Fruit fly (Drosophila melanogaster): Measurements from ENCODE around the gene Cox17.

Cox17 gene

dm6 chrX:15074646-15075351 is 9.7 kb downstream of the Cox17 start (continued):
- TF ChIP-seq CG3726 (GFP tag; IDR thresholded peaks at IDR 0.05) = peak; percentile 64; the same call in 1 of the 3 replicates
- peak; percentile 80 for TF ChIP-seq CG11560 (tag; IDR thresholded peaks at IDR 0.05)
- TF ChIP-seq grn (GFP tag; optimal IDR thresholded peaks at IDR 0.05) = peak; percentile 23
- TF ChIP-seq CG12744 (GFP tag; optimal IDR thresholded peaks at IDR 0.05) = peak; percentile 87
- TF ChIP-seq trh (GFP tag; optimal IDR thresholded peaks at IDR 0.05) = peak; percentile 64
- TF ChIP-seq CG7357 (GFP tag; IDR thresholded peaks at IDR 0.05) = peak; percentile 76
- TF ChIP-seq vnd (GFP tag; IDR thresholded peaks at IDR 0.05; ENCODE audit: partially characterized antibody) = no peak
- TF ChIP-seq chinmo (GFP tag; IDR thresholded peaks at IDR 0.05; ENCODE audit: partially characterized antibody) = peak; percentile 73; the same call in 2 of the 4 replicates
- TF ChIP-seq Dip3 (GFP tag; optimal IDR thresholded peaks at IDR 0.05) = peak; percentile 87
- TF ChIP-seq CG10147 (GFP tag; optimal IDR thresholded peaks at IDR 0.05) = peak; percentile 91
- TF ChIP-seq insv (GFP tag; optimal IDR thresholded peaks at IDR 0.05) = peak; percentile 17 to 64
- TF ChIP-seq D (optimal IDR thresholded peaks at IDR 0.05) = no peak
- peak; percentile 69 for TF ChIP-seq D (GFP tag; optimal IDR thresholded peaks at IDR 0.05)
- TF ChIP-seq nerfin-2 (GFP tag; IDR thresholded peaks at IDR 0.05; ENCODE audit: partially characterized antibody) = no peak
- TF ChIP-seq CG3407 (GFP tag; optimal IDR thresholded peaks at IDR 0.05) = peak; percentile 71
- TF ChIP-seq NFAT (GFP tag; IDR thresholded peaks at IDR 0.05) = peak; percentile 97
- peak; percentile 90 for TF ChIP-seq ERR (GFP tag; optimal IDR thresholded peaks at IDR 0.05)
- TF ChIP-seq ewg (GFP tag; optimal IDR thresholded peaks at IDR 0.05) = peak; percentile 81
- TF ChIP-seq CG32772 (GFP tag; IDR thresholded peaks at IDR 0.05) = peak; percentile 84
- no peak for TF ChIP-seq tll (GFP tag; optimal IDR thresholded peaks at IDR 0.05)
- TF ChIP-seq CG7963 (GFP tag; IDR thresholded peaks at IDR 0.05; ENCODE audit: partially characterized antibody) = no peak
- peak; percentile 87 for TF ChIP-seq Oli (tag; optimal IDR thresholded peaks at IDR 0.05)
- TF ChIP-seq CG17612 (GFP tag; IDR thresholded peaks at IDR 0.05) = peak; percentile 76
- peak; percentile 94 for TF ChIP-seq onecut (GFP tag; IDR thresholded peaks at IDR 0.05)
- TF ChIP-seq fd3F (GFP tag; optimal IDR thresholded peaks at IDR 0.05) = peak; percentile 80
- no peak for TF ChIP-seq Lpt (GFP tag; optimal IDR thresholded peaks at IDR 0.05)
- peak; percentile 60 for TF ChIP-seq CG3838 (GFP tag; optimal IDR thresholded peaks at IDR 0.05)
- peak; percentile 89 for TF ChIP-seq tgo (GFP tag; IDR thresholded peaks at IDR 0.05)
- TF ChIP-seq h (optimal IDR thresholded peaks at IDR 0.05) = no peak
- peak; percentile 84 for TF ChIP-seq CG4328 (GFP tag; optimal IDR thresholded peaks at IDR 0.05)
- TF ChIP-seq CG7839 (tag; optimal IDR thresholded peaks at IDR 0.05) = peak; percentile 88
- TF ChIP-seq da (GFP tag; optimal IDR thresholded peaks at IDR 0.05) = peak; percentile 76
- peak; percentile 64 for TF ChIP-seq Nf-YB (GFP tag; optimal IDR thresholded peaks at IDR 0.05)
- TF ChIP-seq Asciz (GFP tag; optimal IDR thresholded peaks at IDR 0.05) = peak; percentile 73
- TF ChIP-seq CG10209 (GFP tag; optimal IDR thresholded peaks at IDR 0.05) = peak; percentile 90
- peak; percentile 94 for TF ChIP-seq her (GFP tag; optimal IDR thresholded peaks at IDR 0.05)
- TF ChIP-seq CG8924 (tag; optimal IDR thresholded peaks at IDR 0.05) = peak; percentile 89
- peak; percentile 71 for TF ChIP-seq CG1529 (GFP tag; optimal IDR thresholded peaks at IDR 0.05)
- 0 out of 2 replicates have a peak, but pooled peaks have one; percentile 4 for TF ChIP-seq sim (GFP tag; IDR thresholded peaks at IDR 0.05)
- peak; percentile 94 for TF ChIP-seq tx (GFP tag; optimal IDR thresholded peaks at IDR 0.05)
- TF ChIP-seq CTCF (GFP tag; optimal IDR thresholded peaks at IDR 0.05) = peak; percentile 25
- peak; percentile 75 for TF ChIP-seq HmgD (GFP tag; optimal IDR thresholded peaks at IDR 0.05)
- peak; percentile 84 for TF ChIP-seq H2.0 (GFP tag; IDR thresholded peaks at IDR 0.05)
- peak; percentile 72 for TF ChIP-seq CG10959 (GFP tag; IDR thresholded peaks at IDR 0.05)
- TF ChIP-seq crp (GFP tag; optimal IDR thresholded peaks at IDR 0.05) = peak in 1 of 2 experiments; percentile 42
- TF ChIP-seq cas (GFP tag; IDR thresholded peaks at IDR 0.05) = peak; percentile 72
- TF ChIP-seq CHES-1-like (GFP tag; optimal IDR thresholded peaks at IDR 0.05) = peak; percentile 93
- peak; percentile 86 for TF ChIP-seq CG3163 (GFP tag; optimal IDR thresholded peaks at IDR 0.05)
- TF ChIP-seq ap (GFP tag; IDR thresholded peaks at IDR 0.05) = peak; percentile 62
- peak; percentile 68; the same call in 1 of the 2 replicates for TF ChIP-seq Awh (GFP tag; IDR thresholded peaks at IDR 0.05)

Measured in whole organism, embryonic.